Worm (Caenorhabditis elegans): Measurements from ENCODE around the gene dhs-23.

DNA sequence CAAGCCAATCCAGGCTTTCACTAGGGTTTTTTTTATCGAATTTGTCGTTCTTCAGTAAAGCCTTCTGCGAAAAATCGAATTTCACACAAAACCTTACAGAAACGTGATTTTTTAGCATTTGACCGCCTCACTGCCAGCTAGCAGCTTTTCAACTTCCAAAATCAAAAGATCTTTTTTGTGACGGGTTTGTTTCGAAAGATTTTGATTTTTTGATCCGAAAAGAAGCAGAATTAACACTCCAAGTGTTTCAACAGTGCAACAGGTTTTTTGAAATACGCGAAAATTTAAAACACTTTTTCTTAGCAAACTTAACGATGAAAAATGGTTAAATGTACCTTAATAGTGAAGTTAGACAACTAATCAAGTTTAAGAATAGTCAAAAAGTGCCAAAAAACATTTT is 39.6 kb upstream of the dhs-23 start, which contains the start of gene clec-229:
- TF ChIP-seq ama-1 (optimal IDR thresholded peaks at IDR 0.05) (no peak), hmbx-1 (tag; optimal IDR thresholded peaks at IDR 0.05) (no peak), ceh-36 (tag; optimal IDR thresholded peaks at IDR 0.05) (no peak), flt-1 (GFP tag; IDR thresholded peaks at IDR 0.05) (no peak), ets-7 (tag; optimal IDR thresholded peaks at IDR 0.05) (no peak), hmg-4 (GFP tag; optimal IDR thresholded peaks at IDR 0.05) (no peak), tbx-37 (GFP tag; conservative IDR thresholded peaks at IDR 0.05) (no peak), sea-1 (GFP tag; conservative IDR thresholded peaks at IDR 0.05) (no peak), B0310.2 (tag; optimal IDR thresholded peaks at IDR 0.05) (no peak), scrt-1 (GFP tag; IDR thresholded peaks at IDR 0.05) (no peak)

Measured in whole organism, early embryonic.